Fruit fly (Drosophila melanogaster): ENCODE measurements around the gene Msr-110.
A peak's percentile ranks its signal among the peaks of the same experiment; 100 is the strongest.

Msr-110 gene

dm6 chr3L:5611732-5612250, 34.6 kb upstream of the Msr-110 start (continued):
- peak; percentile 67 for TF ChIP-seq CG9437 (GFP tag; optimal IDR thresholded peaks at IDR 0.05)
- no peak for TF ChIP-seq Dp (GFP tag; optimal IDR thresholded peaks at IDR 0.05)
- peak; percentile 65 for TF ChIP-seq wor (GFP tag; IDR thresholded peaks at IDR 0.05)
- TF ChIP-seq CG7839 (tag; optimal IDR thresholded peaks at IDR 0.05), result peak; percentile 82
- TF ChIP-seq Neu2 (GFP tag; optimal IDR thresholded peaks at IDR 0.05; ENCODE audit: borderline replicate concordance), result no peak
- TF ChIP-seq CG15011 (GFP tag; optimal IDR thresholded peaks at IDR 0.05), result peak; percentile 56
- peak; percentile 6 to 46 for TF ChIP-seq Trl (optimal IDR thresholded peaks at IDR 0.05)
- TF ChIP-seq Trl (GFP tag; optimal IDR thresholded peaks at IDR 0.05), result peak; percentile 27
- no peak for TF ChIP-seq Bgb (GFP tag; IDR thresholded peaks at IDR 0.05; ENCODE audit: partially characterized antibody)
- TF ChIP-seq CG13624 (GFP tag; optimal IDR thresholded peaks at IDR 0.05), result no peak
- peak; percentile 38 for TF ChIP-seq Mad (GFP tag; optimal IDR thresholded peaks at IDR 0.05)
- TF ChIP-seq PHDP (tag; optimal IDR thresholded peaks at IDR 0.05), result peak; percentile 90
- no peak for TF ChIP-seq CG9215 (GFP tag; IDR thresholded peaks at IDR 0.05)
- TF ChIP-seq CG6765 (GFP tag; optimal IDR thresholded peaks at IDR 0.05), result no peak
- TF ChIP-seq Lpt (GFP tag; optimal IDR thresholded peaks at IDR 0.05), result no peak
- peak; percentile 65 for TF ChIP-seq CG10209 (GFP tag; optimal IDR thresholded peaks at IDR 0.05)
- TF ChIP-seq CG10979 (tag; optimal IDR thresholded peaks at IDR 0.05), result peak; percentile 94
- TF ChIP-seq CG42726 (GFP tag; IDR thresholded peaks at IDR 0.05; ENCODE audit: partially characterized antibody), result no peak
- peak; percentile 86 for TF ChIP-seq Ets65A (GFP tag)
- peak; percentile 61 for TF ChIP-seq CG5245 (GFP tag; optimal IDR thresholded peaks at IDR 0.05)

dm6 chr3L:5610582-5610981, 33.4 kb upstream of the Msr-110 start:
- TF ChIP-seq CG17912 (GFP tag; optimal IDR thresholded peaks at IDR 0.05) (no peak), disco-r (GFP tag; optimal IDR thresholded peaks at IDR 0.05) (no peak), CG6254 (GFP tag; optimal IDR thresholded peaks at IDR 0.05) (no peak), ewg (GFP tag; optimal IDR thresholded peaks at IDR 0.05) (no peak), CG16863 (GFP tag; optimal IDR thresholded peaks at IDR 0.05) (no peak), CG1024 (GFP tag; IDR thresholded peaks at IDR 0.05) (no peak), Pdp1 (GFP tag; optimal IDR thresholded peaks at IDR 0.05) (no peak), mld (GFP tag; IDR thresholded peaks at IDR 0.05; ENCODE audit: partially characterized antibody) (no peak), NfI (GFP tag; optimal IDR thresholded peaks at IDR 0.05) (no peak), CG11723 (GFP tag; optimal IDR thresholded peaks at IDR 0.05) (no peak), gem (tag; optimal IDR thresholded peaks at IDR 0.05) (no peak), ash1 (GFP tag; optimal IDR thresholded peaks at IDR 0.05) (no peak), CG12104 (GFP tag; optimal IDR thresholded peaks at IDR 0.05) (no peak), chinmo (GFP tag; IDR thresholded peaks at IDR 0.05; ENCODE audit: partially characterized antibody) (peak; percentile 58; the same call in 1 of the 4 replicates), grn (GFP tag; optimal IDR thresholded peaks at IDR 0.05) (no peak), da (GFP tag; optimal IDR thresholded peaks at IDR 0.05) (no peak), ERR (GFP tag; optimal IDR thresholded peaks at IDR 0.05) (no peak), Meics (GFP tag; optimal IDR thresholded peaks at IDR 0.05) (no peak), maf-S (GFP tag; optimal IDR thresholded peaks at IDR 0.05) (no peak), Eip74EF (GFP tag; optimal IDR thresholded peaks at IDR 0.05) (peak in 1 of 2 experiments; percentile 84), CG14860 (GFP tag; IDR thresholded peaks at IDR 0.05; ENCODE audit: partially characterized antibody) (no peak), CG7963 (GFP tag; IDR thresholded peaks at IDR 0.05; ENCODE audit: partially characterized antibody) (no peak), pum (GFP tag; optimal IDR thresholded peaks at IDR 0.05) (no peak), seq (GFP tag; IDR thresholded peaks at IDR 0.05) (no peak), oc (tag; optimal IDR thresholded peaks at IDR 0.05) (peak; percentile 13), CG8089 (GFP tag; optimal IDR thresholded peaks at IDR 0.05) (no peak), CoRest (tag; optimal IDR thresholded peaks at IDR 0.05) (no peak), dati (GFP tag; IDR thresholded peaks at IDR 0.05) (no peak), cg (GFP tag; optimal IDR thresholded peaks at IDR 0.05) (peak; percentile 37), Bgb (GFP tag; IDR thresholded peaks at IDR 0.05; ENCODE audit: partially characterized antibody) (no peak), sim (GFP tag; IDR thresholded peaks at IDR 0.05) (no peak)
